Worm (Caenorhabditis elegans) whole organism, late embryonic: ENCODE measurements around the gene Y46D2A.1.

ENCODE experiments used
- dve-1 ChIP-seq: sonication (generic microtip); optimal IDR thresholded peaks from 2 replicates; lab custom pipeline; 2017; ENCODE audit warnings: antibody characterized with exemption, mild to moderate bottlenecking, missing genetic modification characterization, missing compliant biosample characterization
- lin-11 ChIP-seq: fragments of 200-800 bp; sonication (Bioruptor generic); optimal IDR thresholded peaks from 2 replicates; lab custom pipeline; 2018; ENCODE audit warnings: mild to moderate bottlenecking, missing genetic modification characterization, missing compliant biosample characterization
- pat-9 ChIP-seq: fragments of 200-800 bp; sonication (Bioruptor generic); optimal IDR thresholded peaks from 2 replicates; lab custom pipeline; 2018; ENCODE audit warnings: mild to moderate bottlenecking, missing genetic modification characterization, moderate library complexity, missing compliant biosample characterization

DNA sequence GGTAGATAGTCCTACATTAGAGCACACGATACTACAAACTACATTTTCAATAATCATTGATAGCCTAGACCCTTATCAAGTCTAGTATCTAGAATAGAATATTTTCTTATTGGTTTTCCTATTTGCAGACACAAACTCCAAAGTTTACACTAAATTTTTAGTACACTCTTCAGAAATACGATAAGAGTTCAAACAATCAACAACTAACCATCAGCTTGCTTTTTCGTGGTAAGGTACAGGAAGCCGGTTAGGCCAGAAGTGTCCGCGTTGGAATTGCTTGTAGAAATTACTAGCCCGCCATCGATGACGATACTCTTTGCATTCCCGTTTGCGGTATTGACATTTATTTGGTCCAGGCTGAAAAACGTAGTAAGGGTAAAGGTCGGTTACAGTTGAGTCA is at the start of gene Y46D2A.1:
- no peak for TF ChIP-seq pat-9 (tag; lab: Kevin White, UChicago)
- TF ChIP-seq lin-11 (tag; lab: Kevin White, UChicago): no peak
- TF ChIP-seq dve-1 (tag; lab: Kevin White, UChicago): no peak
